Fruit fly (Drosophila melanogaster) whole organism, embryonic: Measurements from ENCODE around the gene RpS30.

ENCODE experiments used
- Adf1 ChIP-seq: fragments of 200-800 bp; sonication (Bioruptor generic); IDR thresholded peaks from 2 replicates; pipeline ENCODE4 v1.3.6; 2022; ENCODE audit warnings: missing biosample characterization, missing genetic modification characterization
- CG10321 ChIP-seq: fragments of 200-800 bp; sonication (Bioruptor generic); IDR thresholded peaks from 2 replicates; pipeline ENCODE4 v1.3.6; 2022; ENCODE audit warnings: missing biosample characterization, missing genetic modification characterization
- CG12236 ChIP-seq: fragments of 200-800 bp; sonication (Bioruptor generic); optimal IDR thresholded peaks from 2 replicates; lab custom pipeline; 2016; ENCODE audit warnings: missing biosample characterization, missing genetic modification characterization
- CG12659 ChIP-seq: fragments of 200-800 bp; sonication (Bioruptor generic); optimal IDR thresholded peaks from 3 replicates; lab custom pipeline; 2017; ENCODE audit warnings: mild to moderate bottlenecking, missing biosample characterization, missing genetic modification reagents, missing genetic modification characterization
- CG13894 ChIP-seq: fragments of 200-800 bp; sonication (Bioruptor generic); optimal IDR thresholded peaks from 3 replicates; lab custom pipeline; 2018; ENCODE audit warnings: missing biosample characterization, mild to moderate bottlenecking, missing genetic modification characterization, moderate library complexity
- CG15479 ChIP-seq: fragments of 200-800 bp; sonication (Bioruptor generic); optimal IDR thresholded peaks from 3 replicates; lab custom pipeline; 2019; ENCODE audit warnings: missing biosample characterization, mild to moderate bottlenecking, missing genetic modification characterization, moderate library complexity
- CG16813 ChIP-seq: fragments of 200-800 bp; sonication (Bioruptor generic); IDR thresholded peaks from 3 replicates; pipeline ENCODE4 v1.3.6; 2022; ENCODE audit warnings: missing biosample characterization, missing genetic modification characterization; ENCODE audit not compliant: partially characterized antibody
- CG1832 ChIP-seq: fragments of 200-800 bp; sonication (Bioruptor generic); optimal IDR thresholded peaks from 2 replicates; lab custom pipeline; 2017; ENCODE audit warnings: missing biosample characterization, mild to moderate bottlenecking, missing genetic modification characterization, inconsistent platforms
- CG2199 ChIP-seq: fragments of 200-800 bp; sonication (Bioruptor generic); IDR thresholded peaks from 3 replicates; pipeline ENCODE4 v1.3.6; 2022; ENCODE audit warnings: missing biosample characterization, missing genetic modification characterization
- CG3065 ChIP-seq: fragments of 200-800 bp; sonication (Bioruptor generic); optimal IDR thresholded peaks from 2 replicates; lab custom pipeline; 2016; ENCODE audit warnings: missing biosample characterization, missing genetic modification characterization
- CG32532 ChIP-seq: fragments of 200-800 bp; sonication (Bioruptor generic); IDR thresholded peaks from 2 replicates; pipeline ENCODE4 v1.3.6; 2022; ENCODE audit warnings: missing biosample characterization, missing genetic modification characterization
- CG4617 ChIP-seq: fragments of 200-800 bp; sonication (Bioruptor generic); optimal IDR thresholded peaks from 3 replicates; lab custom pipeline; 2016; ENCODE audit warnings: missing biosample characterization, missing genetic modification characterization, borderline replicate concordance
- CG9932 ChIP-seq: fragments of 200-800 bp; sonication (Bioruptor generic); IDR thresholded peaks from 2 replicates; pipeline ENCODE4 v1.3.6; 2022; ENCODE audit warnings: missing biosample characterization, missing genetic modification characterization
- CHES-1-like ChIP-seq: fragments of 200-800 bp; sonication (Bioruptor generic); optimal IDR thresholded peaks from 2 replicates; lab custom pipeline; 2016; ENCODE audit warnings: missing biosample characterization, missing genetic modification characterization
- Deaf1 ChIP-seq: fragments of 200-800 bp; optimal IDR thresholded peaks from 3 replicates; lab custom pipeline; 2019; ENCODE audit warnings: missing biosample characterization, mild to moderate bottlenecking, missing genetic modification characterization, moderate library complexity
- Fer1 ChIP-seq: fragments of 200-800 bp; sonication (Bioruptor generic); optimal IDR thresholded peaks from 2 replicates; lab custom pipeline; 2017; ENCODE audit warnings: missing biosample characterization, mild to moderate bottlenecking, missing genetic modification characterization
- Jarid2 ChIP-seq: fragments of 200-800 bp; sonication (Bioruptor generic); optimal IDR thresholded peaks from 3 replicates; lab custom pipeline; 2017; ENCODE audit warnings: mild to moderate bottlenecking, missing biosample characterization, missing genetic modification reagents, missing genetic modification characterization
- Med ChIP-seq: fragments of 200-800 bp; sonication (Bioruptor generic); peaks from one replicate; lab custom pipeline; 2016; ENCODE audit warnings: missing biosample characterization, missing genetic modification characterization, mild to moderate bottlenecking, inconsistent platforms, moderate library complexity
- Myb ChIP-seq: fragments of 200-800 bp; sonication (Bioruptor generic); optimal IDR thresholded peaks from 2 replicates; lab custom pipeline; 2016; ENCODE audit warnings: missing biosample characterization, missing genetic modification characterization
- Rfx ChIP-seq: fragments of 200-800 bp; sonication (Bioruptor generic); IDR thresholded peaks from 2 replicates; pipeline ENCODE4 v1.3.6; 2022; ENCODE audit warnings: missing biosample characterization, missing genetic modification characterization
- Trl ChIP-seq, 3 experiments: fragments of >200 bp in 2 of 3; fragments of 200-800 bp in 1 of 3; sonication (Bioruptor generic) in 1 of 3; optimal IDR thresholded peaks; 2 replicates in 1 of 3; 3 replicates in 2 of 3; lab custom pipeline; 2016 to 2017; ENCODE audit warnings: missing biosample characterization in 1 of 3, missing genetic modification characterization in 1 of 3
- bowl ChIP-seq: fragments of 200-800 bp; sonication (Bioruptor generic); IDR thresholded peaks from 2 replicates; pipeline ENCODE4 v1.3.6; 2022; ENCODE audit warnings: missing biosample characterization, missing genetic modification characterization
- cg ChIP-seq: fragments of 200-800 bp; sonication (Bioruptor generic); optimal IDR thresholded peaks from 3 replicates; lab custom pipeline; 2019; ENCODE audit warnings: missing biosample characterization, mild to moderate bottlenecking, missing genetic modification characterization, moderate library complexity
- crol ChIP-seq: fragments of 200-800 bp; sonication (Bioruptor generic); IDR thresholded peaks from 2 replicates; pipeline ENCODE4 v1.3.6; 2022; ENCODE audit warnings: missing biosample characterization, missing genetic modification characterization
- crp ChIP-seq, 2 experiments: fragments of 200-800 bp; sonication (Bioruptor generic); optimal IDR thresholded peaks; 2 replicates in 1 of 2; 3 replicates in 1 of 2; lab custom pipeline; 2017; ENCODE audit warnings: missing biosample characterization in 2 of 2, missing genetic modification characterization in 2 of 2, mild to moderate bottlenecking in 1 of 2, moderate library complexity in 1 of 2
- cwo ChIP-seq: fragments of 200-800 bp; sonication (Bioruptor generic); optimal IDR thresholded peaks from 3 replicates; lab custom pipeline; 2017; ENCODE audit warnings: missing biosample characterization, missing genetic modification characterization, mild to moderate bottlenecking, moderate library complexity, missing genetic modification reagents
- da ChIP-seq: fragments of 200-800 bp; sonication (Bioruptor generic); optimal IDR thresholded peaks from 2 replicates; lab custom pipeline; 2016; ENCODE audit warnings: missing biosample characterization, missing genetic modification characterization
- ewg ChIP-seq: fragments of 200-800 bp; sonication (Bioruptor generic); optimal IDR thresholded peaks from 3 replicates; lab custom pipeline; 2017; ENCODE audit warnings: mild to moderate bottlenecking, missing biosample characterization, missing genetic modification reagents, missing genetic modification characterization
- gcm2 ChIP-seq: fragments of 200-800 bp; sonication (Bioruptor generic); optimal IDR thresholded peaks from 2 replicates; lab custom pipeline; 2016; ENCODE audit warnings: missing biosample characterization, missing genetic modification characterization
- grn ChIP-seq: fragments of 200-800 bp; sonication (Bioruptor generic); optimal IDR thresholded peaks from 3 replicates; lab custom pipeline; 2017; ENCODE audit warnings: missing biosample characterization, missing genetic modification characterization
- lab ChIP-seq: fragments of 200-800 bp; sonication (Bioruptor generic); optimal IDR thresholded peaks from 3 replicates; lab custom pipeline; 2017; ENCODE audit warnings: missing biosample characterization, missing genetic modification characterization, mild to moderate bottlenecking, moderate library complexity, missing genetic modification reagents
- lilli ChIP-seq: fragments of 200-800 bp; sonication (Bioruptor generic); optimal IDR thresholded peaks from 3 replicates; lab custom pipeline; 2016; ENCODE audit warnings: missing biosample characterization, missing genetic modification characterization
- luna ChIP-seq: fragments of 200-800 bp; sonication (Bioruptor generic); optimal IDR thresholded peaks from 2 replicates; lab custom pipeline; 2016; ENCODE audit warnings: missing biosample characterization, missing genetic modification characterization
- mirr ChIP-seq: fragments of 200-800 bp; sonication (Bioruptor generic); optimal IDR thresholded peaks from 3 replicates; lab custom pipeline; 2018; ENCODE audit warnings: missing biosample characterization, mild to moderate bottlenecking, missing genetic modification characterization
- nerfin-1 ChIP-seq: fragments of 200-800 bp; sonication (Bioruptor generic); optimal IDR thresholded peaks from 3 replicates; lab custom pipeline; 2019; ENCODE audit warnings: missing biosample characterization, mild to moderate bottlenecking, missing genetic modification characterization, moderate library complexity
- otp ChIP-seq: fragments of 200-800 bp; sonication (Bioruptor generic); IDR thresholded peaks from 3 replicates; pipeline ENCODE4, ENCODE4 v1.3.6; 2022; ENCODE audit warnings: missing biosample characterization, missing genetic modification characterization
- ranshi ChIP-seq: fragments of 200-800 bp; sonication (Bioruptor generic); IDR thresholded peaks from 2 replicates; pipeline ENCODE4 v1.3.6; 2022; ENCODE audit warnings: missing biosample characterization, missing genetic modification characterization
- rib ChIP-seq: fragments of 200-800 bp; sonication (Bioruptor generic); IDR thresholded peaks from 2 replicates; pipeline ENCODE4 v1.3.6; 2022; ENCODE audit warnings: missing biosample characterization, missing genetic modification characterization
- sd ChIP-seq: fragments of 200-800 bp; sonication (Bioruptor generic); optimal IDR thresholded peaks from 3 replicates; lab custom pipeline; 2018; ENCODE audit warnings: missing biosample characterization, mild to moderate bottlenecking, missing genetic modification characterization, moderate library complexity
- stc ChIP-seq: fragments of 200-800 bp; sonication (Bioruptor generic); IDR thresholded peaks from 2 replicates; pipeline ENCODE4 v1.3.6; 2022; ENCODE audit warnings: missing biosample characterization, missing genetic modification characterization
- stwl ChIP-seq: fragments of 200-800 bp; sonication (Bioruptor generic); optimal IDR thresholded peaks from 3 replicates; lab custom pipeline; 2018; ENCODE audit warnings: missing biosample characterization, mild to moderate bottlenecking, missing genetic modification characterization, moderate library complexity
- tll ChIP-seq, 2 experiments: fragments of 200-800 bp in 1 of 2; fragments of >200 bp in 1 of 2; sonication (Bioruptor generic) in 1 of 2; optimal IDR thresholded peaks; 2 replicates each; lab custom pipeline; 2017 to 2019; ENCODE audit warnings: missing biosample characterization in 2 of 2, missing genetic modification characterization in 2 of 2, mild to moderate bottlenecking in 1 of 2, moderate library complexity in 1 of 2
- unc-4 ChIP-seq: fragments of 200-800 bp; sonication (Bioruptor generic); IDR thresholded peaks from 2 replicates; pipeline ENCODE4 v1.3.6; 2022; ENCODE audit warnings: missing biosample characterization, missing genetic modification characterization; ENCODE audit not compliant: partially characterized antibody
- vvl ChIP-seq: fragments of 200-800 bp; sonication (Bioruptor generic); IDR thresholded peaks from 2 replicates; pipeline ENCODE4 v1.3.6; 2022; ENCODE audit warnings: missing biosample characterization, missing genetic modification characterization
- zfh1 ChIP-seq: fragments of 200-800 bp; sonication (Bioruptor generic); IDR thresholded peaks from 3 replicates; pipeline ENCODE4 v1.3.6; 2022; ENCODE audit warnings: missing biosample characterization, missing genetic modification characterization

Gene RpS30

dm6 chr3R:20826929-20827328 lies 23.4 kb upstream of the RpS30 start (continued):
- TF ChIP-seq crol (peak; percentile 53), CG16813 (GFP tag; lab: Robert Waterston, UW) (0 out of 3 replicates have a peak, but pooled peaks have one; percentile 23)

- TF ChIP-seq CG1832 (GFP tag; lab: Kevin White, UChicago): peak; percentile 95
- no peak for TF ChIP-seq lab (GFP tag; lab: Kevin White, UChicago)
- TF ChIP-seq Fer1 (GFP tag; lab: Kevin White, UChicago): peak; percentile 6
- TF ChIP-seq tll (GFP tag; optimal IDR thresholded peaks at IDR 0.05; lab: Kevin White, UChicago): peak in 1 of 2 experiments; percentile 77
- no peak for TF ChIP-seq gcm2 (GFP tag; lab: Kevin White, UChicago)
- peak; percentile 52; the same call in 2 of the 3 replicates for TF ChIP-seq zfh1 (GFP tag; lab: Robert Waterston, UW)
- no peak for TF ChIP-seq CG3065
- no peak for TF ChIP-seq lilli (GFP tag; lab: Kevin White, UChicago)
- TF ChIP-seq Med (GFP tag; lab: Kevin White, UChicago): peak; percentile 88
- peak; percentile 59 to 63 for TF ChIP-seq Trl (optimal IDR thresholded peaks at IDR 0.05; lab: Kevin White, UChicago)
- no peak for TF ChIP-seq Trl (GFP tag; optimal IDR thresholded peaks at IDR 0.05; lab: Kevin White, UChicago)
- peak; percentile 4 for TF ChIP-seq luna (GFP tag; lab: Kevin White, UChicago)
- TF ChIP-seq Rfx (GFP tag; lab: Robert Waterston, UW): peak; percentile 58
- peak; percentile 17 for TF ChIP-seq CG13894 (tag; lab: Kevin White, UChicago)
- peak; percentile 83 for TF ChIP-seq grn (GFP tag; lab: Kevin White, UChicago)
- no peak for TF ChIP-seq nerfin-1 (tag; lab: Kevin White, UChicago)
- TF ChIP-seq vvl (GFP tag; lab: Robert Waterston, UW): no peak; the same call in 1 of the 2 replicates
- TF ChIP-seq Deaf1 (tag; lab: Kevin White, UChicago): peak; percentile 18
- TF ChIP-seq rib (GFP tag; lab: Robert Waterston, UW): peak; percentile 64
- no peak for TF ChIP-seq CHES-1-like (GFP tag; lab: Kevin White, UChicago)
- TF ChIP-seq stc: 0 out of 2 replicates have a peak, but pooled peaks have one; percentile 10
- peak; percentile 91 for TF ChIP-seq CG15479 (GFP tag; lab: Kevin White, UChicago)
- TF ChIP-seq Jarid2 (GFP tag; lab: Kevin White, UChicago): no peak
- peak; percentile 3 for TF ChIP-seq stwl (tag; lab: Kevin White, UChicago)
- TF ChIP-seq CG10321 (GFP tag; lab: Robert Waterston, UW): peak; percentile 85
- TF ChIP-seq CG12659 (GFP tag; lab: Kevin White, UChicago): no peak
- TF ChIP-seq Myb (GFP tag; lab: Kevin White, UChicago): peak; percentile 29
- TF ChIP-seq otp (GFP tag; lab: Robert Waterston, UW): 0 out of 3 replicates have a peak, but pooled peaks have one; percentile 27
- peak; percentile 47 for TF ChIP-seq cwo (GFP tag; lab: Kevin White, UChicago)
- TF ChIP-seq Adf1 (GFP tag; lab: Robert Waterston, UW): peak; percentile 72
- TF ChIP-seq sd (tag; lab: Kevin White, UChicago): peak; percentile 45
- peak; percentile 39 for TF ChIP-seq cg (GFP tag; lab: Kevin White, UChicago)
- no peak for TF ChIP-seq unc-4 (GFP tag; lab: Robert Waterston, UW)
- TF ChIP-seq CG2199: no peak; the same call in 2 of the 3 replicates
- peak; percentile 29 for TF ChIP-seq mirr (GFP tag; lab: Kevin White, UChicago)
- peak; percentile 43 for TF ChIP-seq ewg
- peak; percentile 34; the same call in 1 of the 2 replicates for TF ChIP-seq CG9932
- TF ChIP-seq da: peak; percentile 21
- peak in 1 of 2 experiments; percentile 10 for TF ChIP-seq crp (GFP tag; optimal IDR thresholded peaks at IDR 0.05; lab: Kevin White, UChicago)
- no peak for TF ChIP-seq bowl (GFP tag; lab: Robert Waterston, UW)
- TF ChIP-seq ranshi (GFP tag; lab: Robert Waterston, UW): 0 out of 2 replicates have a peak, but pooled peaks have one; percentile 21
- TF ChIP-seq CG4617 (GFP tag; lab: Kevin White, UChicago): no peak
- TF ChIP-seq CG32532: peak; percentile 5; the same call in 1 of the 2 replicates
- TF ChIP-seq CG12236 (GFP tag; lab: Kevin White, UChicago): no peak
These were observed 21.5 kb upstream of the RpS30 start for dm6 chr3R:20828520-20829415.
